Fruit fly (Drosophila melanogaster) whole organism, embryonic: ENCODE results near the gene LPCAT.
A peak's percentile ranks its signal among the peaks of the same experiment; 100 is the strongest.

Source experiments
- Bgb ChIP-seq: fragments of 200-800 bp; sonication (Bioruptor generic); IDR thresholded peaks from 2 replicates; pipeline ENCODE4 v1.3.6; 2022; ENCODE audit warnings: missing biosample characterization, missing genetic modification characterization; ENCODE audit not compliant: partially characterized antibody
- CG13287 ChIP-seq: fragments of 200-800 bp; sonication (Bioruptor generic); IDR thresholded peaks from 2 replicates; pipeline ENCODE4 v1.3.6; 2022; ENCODE audit warnings: missing biosample characterization, missing genetic modification characterization; ENCODE audit not compliant: partially characterized antibody
- CG14441 ChIP-seq: fragments of 200-800 bp; sonication (Bioruptor generic); IDR thresholded peaks from 2 replicates; pipeline ENCODE4 v1.3.6; 2022; ENCODE audit warnings: missing biosample characterization, missing genetic modification characterization
- CG14965 ChIP-seq: fragments of 200-800 bp; sonication (Bioruptor generic); optimal IDR thresholded peaks from 2 replicates; lab custom pipeline; 2016; ENCODE audit warnings: missing biosample characterization, missing genetic modification characterization, borderline replicate concordance
- CG15479 ChIP-seq: fragments of 200-800 bp; sonication (Bioruptor generic); optimal IDR thresholded peaks from 3 replicates; lab custom pipeline; 2019; ENCODE audit warnings: missing biosample characterization, mild to moderate bottlenecking, missing genetic modification characterization, moderate library complexity
- CG3847 ChIP-seq: fragments of 200-800 bp; sonication (Bioruptor generic); IDR thresholded peaks from 2 replicates; pipeline ENCODE4 v1.3.6; 2022; ENCODE audit warnings: missing biosample characterization, missing genetic modification characterization
- CG42726 ChIP-seq: fragments of 200-800 bp; sonication (Bioruptor generic); IDR thresholded peaks from 2 replicates; pipeline ENCODE4 v1.3.6; 2022; ENCODE audit warnings: missing biosample characterization, missing genetic modification characterization; ENCODE audit not compliant: partially characterized antibody
- CG4820 ChIP-seq: fragments of 200-800 bp; sonication (Bioruptor generic); optimal IDR thresholded peaks from 3 replicates; lab custom pipeline; 2016; ENCODE audit warnings: missing biosample characterization, missing genetic modification characterization
- CG4854 ChIP-seq: fragments of 200-800 bp; sonication (Bioruptor generic); optimal IDR thresholded peaks from 2 replicates; lab custom pipeline; 2016; ENCODE audit warnings: missing biosample characterization, missing genetic modification characterization, inconsistent platforms
- CG6854 ChIP-seq: fragments of 200-800 bp; sonication (Bioruptor generic); optimal IDR thresholded peaks from 3 replicates; lab custom pipeline; 2017; ENCODE audit warnings: missing biosample characterization, mild to moderate bottlenecking, missing genetic modification characterization
- CG8290 ChIP-seq, 3 experiments: fragments of 200-800 bp; sonication (Bioruptor generic); optimal IDR thresholded peaks; 2 replicates each; lab custom pipeline; 2016 to 2019; ENCODE audit warnings: missing biosample characterization in 3 of 3, missing genetic modification characterization in 3 of 3, mild to moderate bottlenecking in 2 of 3, moderate library complexity in 1 of 3
- CG8765 ChIP-seq: fragments of 200-800 bp; sonication (Bioruptor generic); IDR thresholded peaks from 2 replicates; pipeline ENCODE4 v1.3.6; 2022; ENCODE audit warnings: missing biosample characterization, missing genetic modification characterization
- CG9797 ChIP-seq: fragments of 200-800 bp; sonication (Bioruptor generic); optimal IDR thresholded peaks from 3 replicates; lab custom pipeline; 2018; ENCODE audit warnings: missing biosample characterization, mild to moderate bottlenecking, missing genetic modification characterization
- CkIIα-i1 ChIP-seq: fragments of 200-800 bp; sonication (Bioruptor generic); IDR thresholded peaks from 2 replicates; pipeline ENCODE4 v1.3.6; 2022; ENCODE audit warnings: missing biosample characterization, missing genetic modification characterization
- CoRest ChIP-seq: fragments of 200-800 bp; sonication (Bioruptor generic); optimal IDR thresholded peaks from 3 replicates; lab custom pipeline; 2018; ENCODE audit warnings: missing biosample characterization, mild to moderate bottlenecking, missing genetic modification characterization, moderate library complexity
- CrebB ChIP-seq: fragments of 200-800 bp; sonication (Bioruptor generic); optimal IDR thresholded peaks from 3 replicates; lab custom pipeline; 2018; ENCODE audit warnings: missing biosample characterization, mild to moderate bottlenecking, missing genetic modification characterization
- D ChIP-seq, 2 experiments: fragments of 200-800 bp in 1 of 2; fragments of >200 bp in 1 of 2; sonication (Bioruptor generic) in 1 of 2; optimal IDR thresholded peaks; 2 replicates in 1 of 2; 3 replicates in 1 of 2; lab custom pipeline; 2017; ENCODE audit warnings: mild to moderate bottlenecking in 1 of 2, missing biosample characterization in 1 of 2, missing genetic modification characterization in 1 of 2, missing genetic modification reagents in 1 of 2
- Dbx ChIP-seq: fragments of 200-800 bp; sonication (Bioruptor generic); IDR thresholded peaks from 3 replicates; pipeline ENCODE4 v1.3.6; 2022; ENCODE audit warnings: missing biosample characterization, missing genetic modification characterization
- Deaf1 ChIP-seq: fragments of 200-800 bp; optimal IDR thresholded peaks from 3 replicates; lab custom pipeline; 2019; ENCODE audit warnings: missing biosample characterization, mild to moderate bottlenecking, missing genetic modification characterization, moderate library complexity
- ERR ChIP-seq: fragments of 200-800 bp; sonication (Bioruptor generic); optimal IDR thresholded peaks from 2 replicates; lab custom pipeline; 2016; ENCODE audit warnings: missing biosample characterization, missing genetic modification characterization
- H15 ChIP-seq: fragments of 200-800 bp; sonication (Bioruptor generic); IDR thresholded peaks from 3 replicates; pipeline ENCODE4 v1.3.6; 2022; ENCODE audit warnings: missing biosample characterization, missing genetic modification characterization
- Max ChIP-seq: fragments of 200-800 bp; sonication (Bioruptor generic); optimal IDR thresholded peaks from 2 replicates; lab custom pipeline; 2016; ENCODE audit warnings: missing biosample characterization, mild to moderate bottlenecking, missing genetic modification characterization
- Med ChIP-seq: fragments of 200-800 bp; sonication (Bioruptor generic); peaks from one replicate; lab custom pipeline; 2016; ENCODE audit warnings: missing biosample characterization, missing genetic modification characterization, mild to moderate bottlenecking, inconsistent platforms, moderate library complexity
- Sox102F ChIP-seq: fragments of 200-800 bp; sonication (Bioruptor generic); optimal IDR thresholded peaks from 2 replicates; lab custom pipeline; 2018; ENCODE audit warnings: missing biosample characterization, mild to moderate bottlenecking, missing genetic modification characterization, moderate library complexity
- Taf1 ChIP-seq: fragments of 200-800 bp; sonication (Bioruptor generic); IDR thresholded peaks from 2 replicates; pipeline ENCODE4 v1.3.6; 2022; ENCODE audit warnings: missing biosample characterization, missing genetic modification characterization
- Trl ChIP-seq, 3 experiments: fragments of >200 bp in 2 of 3; fragments of 200-800 bp in 1 of 3; sonication (Bioruptor generic) in 1 of 3; optimal IDR thresholded peaks; 2 replicates in 1 of 3; 3 replicates in 2 of 3; lab custom pipeline; 2016 to 2017; ENCODE audit warnings: missing biosample characterization in 1 of 3, missing genetic modification characterization in 1 of 3
- bbx ChIP-seq: fragments of 200-800 bp; sonication (Bioruptor generic); IDR thresholded peaks from 2 replicates; pipeline ENCODE4 v1.3.6; 2022; ENCODE audit warnings: missing biosample characterization, missing genetic modification characterization; ENCODE audit not compliant: partially characterized antibody
- caup ChIP-seq: fragments of 200-800 bp; sonication (Bioruptor generic); optimal IDR thresholded peaks from 3 replicates; lab custom pipeline; 2017; ENCODE audit warnings: missing biosample characterization, mild to moderate bottlenecking, missing genetic modification characterization, moderate library complexity; ENCODE audit not compliant: severe bottlenecking
- ci ChIP-seq: fragments of 200-800 bp; sonication (Bioruptor generic); IDR thresholded peaks from 3 replicates; pipeline ENCODE4 v1.3.6; 2022; ENCODE audit warnings: missing biosample characterization, missing genetic modification characterization
- emc ChIP-seq: fragments of 200-800 bp; sonication (Bioruptor generic); optimal IDR thresholded peaks from 2 replicates; lab custom pipeline; 2016; ENCODE audit warnings: missing biosample characterization, missing genetic modification characterization
- grn ChIP-seq: fragments of 200-800 bp; sonication (Bioruptor generic); optimal IDR thresholded peaks from 3 replicates; lab custom pipeline; 2017; ENCODE audit warnings: missing biosample characterization, missing genetic modification characterization
- kni ChIP-seq: fragments of 200-800 bp; sonication (Bioruptor generic); optimal IDR thresholded peaks from 3 replicates; lab custom pipeline; 2017; ENCODE audit warnings: mild to moderate bottlenecking, missing biosample characterization, missing genetic modification reagents, missing genetic modification characterization
- lbe ChIP-seq: fragments of 200-800 bp; sonication (Bioruptor generic); optimal IDR thresholded peaks from 2 replicates; lab custom pipeline; 2016; ENCODE audit warnings: missing biosample characterization, mild to moderate bottlenecking, missing genetic modification characterization
- mirr ChIP-seq: fragments of 200-800 bp; sonication (Bioruptor generic); optimal IDR thresholded peaks from 3 replicates; lab custom pipeline; 2018; ENCODE audit warnings: missing biosample characterization, mild to moderate bottlenecking, missing genetic modification characterization
- nerfin-2 ChIP-seq: fragments of 200-800 bp; sonication (Bioruptor generic); IDR thresholded peaks from 2 replicates; pipeline ENCODE4 v1.3.6; 2022; ENCODE audit warnings: missing biosample characterization, missing genetic modification characterization; ENCODE audit not compliant: partially characterized antibody
- onecut ChIP-seq: fragments of 200-800 bp; sonication (Bioruptor generic); IDR thresholded peaks from 2 replicates; pipeline ENCODE4 v1.3.6; 2022; ENCODE audit warnings: missing biosample characterization, missing genetic modification characterization
- p53 ChIP-seq: fragments of 200-800 bp; sonication (Bioruptor generic); optimal IDR thresholded peaks from 2 replicates; lab custom pipeline; 2016; ENCODE audit warnings: missing biosample characterization, missing genetic modification characterization
- pb ChIP-seq: fragments of 200-800 bp; sonication (Bioruptor generic); optimal IDR thresholded peaks from 3 replicates; lab custom pipeline; 2016; ENCODE audit warnings: missing biosample characterization, missing genetic modification characterization
- pum ChIP-seq: fragments of 200-800 bp; sonication (Bioruptor generic); optimal IDR thresholded peaks from 2 replicates; lab custom pipeline; 2016; ENCODE audit warnings: missing biosample characterization, missing genetic modification characterization
- sd ChIP-seq: fragments of 200-800 bp; sonication (Bioruptor generic); optimal IDR thresholded peaks from 3 replicates; lab custom pipeline; 2018; ENCODE audit warnings: missing biosample characterization, mild to moderate bottlenecking, missing genetic modification characterization, moderate library complexity
- seq ChIP-seq: fragments of 200-800 bp; sonication (Bioruptor generic); IDR thresholded peaks from 2 replicates; pipeline ENCODE4 v1.3.6; 2022; ENCODE audit warnings: missing biosample characterization, missing genetic modification characterization
- sr ChIP-seq: fragments of 200-800 bp; sonication (Bioruptor generic); IDR thresholded peaks from 3 replicates; pipeline ENCODE4 v1.3.6; 2022; ENCODE audit warnings: missing biosample characterization, missing genetic modification characterization
- stc ChIP-seq: fragments of 200-800 bp; sonication (Bioruptor generic); IDR thresholded peaks from 2 replicates; pipeline ENCODE4 v1.3.6; 2022; ENCODE audit warnings: missing biosample characterization, missing genetic modification characterization
- tgo ChIP-seq: fragments of 200-800 bp; sonication (Bioruptor generic); IDR thresholded peaks from 3 replicates; pipeline ENCODE4 v1.3.6; 2022; ENCODE audit warnings: missing biosample characterization, missing genetic modification characterization
- tio ChIP-seq: fragments of 200-800 bp; sonication (Bioruptor generic); optimal IDR thresholded peaks from 2 replicates; lab custom pipeline; 2017; ENCODE audit warnings: missing biosample characterization, missing genetic modification characterization, inconsistent platforms
- tna ChIP-seq: fragments of 200-800 bp; sonication (Bioruptor generic); IDR thresholded peaks from 2 replicates; pipeline ENCODE4 v1.3.6; 2022; ENCODE audit warnings: missing biosample characterization, missing genetic modification characterization; ENCODE audit not compliant: partially characterized antibody
- vfl ChIP-seq: fragments of 200-800 bp; sonication (Bioruptor generic); optimal IDR thresholded peaks from 2 replicates; lab custom pipeline; 2016; ENCODE audit warnings: missing biosample characterization, missing genetic modification characterization

Gene LPCAT

dm6 chrX:9599158-9600082 is 19.6 kb upstream of the LPCAT start:
- TF ChIP-seq p53 (GFP tag; lab: Kevin White, UChicago), result peak; percentile 44
- no peak for TF ChIP-seq Sox102F (GFP tag; lab: Kevin White, UChicago)
- TF ChIP-seq CG3847 (GFP tag; lab: Robert Waterston, UW), result no peak
- TF ChIP-seq caup (GFP tag; lab: Kevin White, UChicago), result no peak
- peak; percentile 73 for TF ChIP-seq Med
- TF ChIP-seq CkIIα-i1 (GFP tag; lab: Robert Waterston, UW), result no peak
- TF ChIP-seq Deaf1, result no peak
- peak; percentile 40 for TF ChIP-seq mirr (GFP tag; lab: Kevin White, UChicago)
- TF ChIP-seq pum (GFP tag; lab: Kevin White, UChicago), result no peak
- TF ChIP-seq Bgb, result 0 out of 2 replicates have a peak, but pooled peaks have one; percentile 8
- TF ChIP-seq sr, result peak; percentile 75
- TF ChIP-seq lbe (GFP tag; lab: Kevin White, UChicago), result no peak
- no peak for TF ChIP-seq Max (GFP tag; lab: Kevin White, UChicago)
- TF ChIP-seq Dbx (GFP tag; lab: Robert Waterston, UW), result no peak
- TF ChIP-seq nerfin-2 (GFP tag; lab: Robert Waterston, UW), result no peak
- no peak for TF ChIP-seq kni (GFP tag; lab: Kevin White, UChicago)
- TF ChIP-seq CG13287 (GFP tag; lab: Robert Waterston, UW), result peak; percentile 24; the same call in 1 of the 2 replicates
- no peak for TF ChIP-seq CG6854 (GFP tag; lab: Kevin White, UChicago)
- TF ChIP-seq onecut, result peak; percentile 45
- TF ChIP-seq tio, result no peak
- no peak for TF ChIP-seq pb
- no peak for TF ChIP-seq seq (GFP tag; lab: Robert Waterston, UW)
- no peak for TF ChIP-seq tgo
- TF ChIP-seq Taf1, result no peak
- TF ChIP-seq CoRest, result no peak
- no peak for TF ChIP-seq D (optimal IDR thresholded peaks at IDR 0.05; lab: Kevin White, UChicago)
- no peak for TF ChIP-seq D (GFP tag; optimal IDR thresholded peaks at IDR 0.05; lab: Kevin White, UChicago)
- TF ChIP-seq CG4820 (GFP tag; lab: Kevin White, UChicago), result no peak
- TF ChIP-seq ci, result 0 out of 3 replicates have a peak, but pooled peaks have one; percentile 20
- no peak for TF ChIP-seq CG42726 (GFP tag; lab: Robert Waterston, UW)
- TF ChIP-seq H15 (GFP tag; lab: Robert Waterston, UW), result no peak
- peak; percentile 70 for TF ChIP-seq CG15479 (GFP tag; lab: Kevin White, UChicago)
- peak; percentile 42 to 64 for TF ChIP-seq Trl (optimal IDR thresholded peaks at IDR 0.05; lab: Kevin White, UChicago)
- peak; percentile 15 for TF ChIP-seq Trl (GFP tag; optimal IDR thresholded peaks at IDR 0.05; lab: Kevin White, UChicago)
- no peak for TF ChIP-seq CG8290 (GFP tag; optimal IDR thresholded peaks at IDR 0.05; lab: Kevin White, UChicago)
- peak in 1 of 2 experiments; percentile 51 for TF ChIP-seq CG8290 (tag; optimal IDR thresholded peaks at IDR 0.05; lab: Kevin White, UChicago)
- TF ChIP-seq CrebB (tag; lab: Kevin White, UChicago), result no peak
- TF ChIP-seq ERR (GFP tag; lab: Kevin White, UChicago), result peak; percentile 25
- TF ChIP-seq emc, result no peak
- no peak for TF ChIP-seq stc (GFP tag; lab: Robert Waterston, UW)
- TF ChIP-seq CG4854 (GFP tag; lab: Kevin White, UChicago), result no peak
- TF ChIP-seq CG9797 (GFP tag; lab: Kevin White, UChicago), result no peak
- TF ChIP-seq CG14965 (GFP tag; lab: Kevin White, UChicago), result no peak
- peak; percentile 29 for TF ChIP-seq sd (tag; lab: Kevin White, UChicago)
- no peak for TF ChIP-seq CG8765 (GFP tag; lab: Robert Waterston, UW)
- TF ChIP-seq grn (GFP tag; lab: Kevin White, UChicago), result peak; percentile 26
- TF ChIP-seq tna (GFP tag; lab: Robert Waterston, UW), result no peak
- TF ChIP-seq vfl (GFP tag; lab: Kevin White, UChicago), result no peak
- TF ChIP-seq CG14441 (GFP tag; lab: Robert Waterston, UW), result no peak
- TF ChIP-seq bbx (GFP tag; lab: Robert Waterston, UW), result no peak
